Worm (Caenorhabditis elegans) whole organism, midembryonic: Measurements from ENCODE around the gene peli-1.

Source experiments
- T22C8.4 ChIP-seq: fragments of 200-800 bp; sonication (Bioruptor generic); IDR thresholded peaks from 2 replicates; pipeline ENCODE4 v1.3.6; 2022; ENCODE audit warnings: missing genetic modification characterization, missing compliant biosample characterization
- cog-1 ChIP-seq: sonication (generic microtip); optimal IDR thresholded peaks from 2 replicates; lab custom pipeline; 2016; ENCODE audit warnings: missing genetic modification characterization, missing compliant biosample characterization
- flt-1 ChIP-seq: fragments of 200-800 bp; sonication (Bioruptor generic); IDR thresholded peaks from 2 replicates; pipeline ENCODE4 v1.3.6; 2022; ENCODE audit warnings: missing genetic modification characterization, missing compliant biosample characterization
- klf-2 ChIP-seq: fragments of 200-800 bp; sonication (Bioruptor generic); conservative IDR thresholded peaks from 2 replicates; pipeline ENCODE4 v1.3.6; 2022; ENCODE audit warnings: missing genetic modification reagents, missing genetic modification characterization, missing compliant biosample characterization
- med-1 ChIP-seq: sonication (generic microtip); optimal IDR thresholded peaks from 2 replicates; lab custom pipeline; 2017; ENCODE audit warnings: missing genetic modification characterization, mild to moderate bottlenecking, missing compliant biosample characterization, antibody characterized with exemption, missing genetic modification reagents; ENCODE audit not compliant: insufficient read depth
- ref-1 ChIP-seq: fragments of 200-800 bp; sonication (Bioruptor generic); conservative IDR thresholded peaks from 2 replicates; pipeline ENCODE4 v1.3.6; 2022; ENCODE audit warnings: missing genetic modification reagents, missing genetic modification characterization, missing compliant biosample characterization
- tab-1 ChIP-seq: fragments of 200-800 bp; sonication (Bioruptor generic); IDR thresholded peaks from 2 replicates; pipeline ENCODE4 v1.3.6; 2022; ENCODE audit warnings: missing genetic modification characterization, missing compliant biosample characterization
- ztf-23 ChIP-seq: fragments of 200-800 bp; sonication (Bioruptor generic); IDR thresholded peaks from 2 replicates; pipeline ENCODE4 v1.3.6; 2022; ENCODE audit warnings: missing genetic modification reagents, missing genetic modification characterization, missing compliant biosample characterization
- ztf-29 ChIP-seq: fragments of 200-800 bp; sonication (Bioruptor generic); IDR thresholded peaks from 2 replicates; pipeline ENCODE4 v1.3.6; 2022; ENCODE audit warnings: missing genetic modification reagents, missing genetic modification characterization, missing compliant biosample characterization

The peli-1 gene

DNA sequence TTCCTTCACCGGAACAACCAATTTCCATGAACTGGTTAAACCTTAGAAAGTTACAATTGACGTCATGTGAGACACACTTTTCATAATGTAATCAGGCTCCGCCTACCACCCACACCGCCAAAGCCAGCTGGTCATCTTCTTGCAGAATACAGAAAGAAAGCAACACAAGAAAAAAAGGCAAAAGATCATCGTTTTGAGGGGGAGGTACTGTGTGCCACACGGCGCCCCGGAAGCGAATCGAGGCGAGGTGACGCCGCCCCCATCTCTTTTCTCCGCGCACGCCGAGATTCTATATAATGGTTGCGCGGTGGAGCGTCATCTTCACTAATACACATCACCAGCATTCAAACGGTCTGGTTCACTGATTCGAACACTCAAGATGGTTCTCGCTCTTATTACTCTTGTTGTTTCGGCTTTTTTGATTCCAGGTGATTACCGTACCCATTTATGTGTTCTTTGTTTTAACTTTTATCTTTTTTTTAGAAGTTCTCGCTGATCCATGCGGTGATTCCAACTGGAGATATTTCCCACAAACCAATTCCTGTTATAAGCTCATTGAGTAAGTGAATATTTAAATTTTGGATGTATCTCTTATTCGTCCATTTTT, 5.7 kb upstream of the peli-1 start, which contains the start of gene clec-1:
TSS of gene clec-1 (plus strand) at position 320 of the 607 bp plus-strand sequence.
- TF ChIP-seq T22C8.4 (GFP tag; lab: Robert Waterston, UW) (no peak), ref-1 (GFP tag; lab: Robert Waterston, UW) (no peak)

DNA sequence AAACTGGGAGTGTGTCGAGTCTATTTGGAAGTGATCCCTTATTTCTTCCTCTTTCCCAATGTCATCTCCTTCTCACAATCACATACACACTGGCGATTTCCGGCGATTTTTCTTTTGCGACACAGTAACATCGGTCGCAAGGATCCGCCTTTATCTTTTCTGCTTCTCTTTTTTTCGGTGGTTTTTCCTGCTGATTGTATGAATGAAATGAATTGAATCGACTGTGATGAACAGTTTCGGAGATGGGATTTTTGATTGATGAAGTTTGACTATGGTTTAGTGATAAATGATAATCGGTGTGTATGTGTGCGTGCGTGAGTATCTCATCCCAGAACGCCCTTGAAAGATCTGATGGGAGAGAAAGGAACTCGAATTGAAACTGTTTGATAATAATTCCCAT, 4.5 kb upstream of the peli-1 start:
- TF ChIP-seq ztf-23 (GFP tag; lab: Robert Waterston, UW) (no peak), T22C8.4 (GFP tag; lab: Robert Waterston, UW) (no peak), klf-2 (GFP tag; lab: Robert Waterston, UW) (no peak), flt-1 (GFP tag; lab: Robert Waterston, UW) (no peak), tab-1 (no peak), ztf-29 (no peak), cog-1 (tag; lab: Kevin White, UChicago) (no peak), med-1 (no peak), ref-1 (GFP tag; lab: Robert Waterston, UW) (no peak)

- TF ChIP-seq flt-1 (GFP tag; lab: Robert Waterston, UW): no peak
- TF ChIP-seq tab-1: no peak
- TF ChIP-seq cog-1 (tag; lab: Kevin White, UChicago): no peak
- no peak for TF ChIP-seq ztf-29
- TF ChIP-seq ref-1 (GFP tag; lab: Robert Waterston, UW): no peak
- no peak for TF ChIP-seq med-1
- TF ChIP-seq T22C8.4 (GFP tag; lab: Robert Waterston, UW): no peak
- no peak for TF ChIP-seq klf-2 (GFP tag; lab: Robert Waterston, UW)
- TF ChIP-seq ztf-23 (GFP tag; lab: Robert Waterston, UW): no peak
These were observed 1.1 kb upstream of the peli-1 start for ce11 chrV:5704467-5704866.

DNA sequence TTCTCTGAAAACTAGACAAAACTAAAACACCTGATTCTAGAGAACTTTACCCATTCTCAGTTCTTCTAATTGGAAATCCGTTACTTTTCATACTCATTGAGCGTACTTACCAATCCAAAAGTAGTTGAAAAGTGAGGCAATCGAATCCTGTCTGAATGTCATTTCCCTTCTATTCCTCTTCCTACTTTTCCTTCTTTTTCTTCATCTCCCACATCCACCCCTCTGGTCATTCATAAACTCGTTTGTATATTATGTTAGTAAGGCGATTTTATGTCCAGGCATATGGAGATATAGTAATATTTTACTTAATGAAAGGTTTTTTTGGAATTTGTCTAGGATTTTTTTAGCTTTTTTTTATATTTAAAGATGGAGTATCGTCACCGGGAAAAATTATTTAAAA, 2.7 kb downstream of the peli-1 start:
- no peak for TF ChIP-seq klf-2 (GFP tag; lab: Robert Waterston, UW)
- no peak for TF ChIP-seq cog-1 (tag; lab: Kevin White, UChicago)
- TF ChIP-seq med-1: no peak
- no peak for TF ChIP-seq ref-1 (GFP tag; lab: Robert Waterston, UW)
- no peak for TF ChIP-seq ztf-29
- TF ChIP-seq ztf-23 (GFP tag; lab: Robert Waterston, UW): no peak
- no peak for TF ChIP-seq tab-1
- TF ChIP-seq T22C8.4 (GFP tag; lab: Robert Waterston, UW): no peak
- TF ChIP-seq flt-1 (GFP tag; lab: Robert Waterston, UW): no peak

- TF ChIP-seq T22C8.4 (GFP tag; lab: Robert Waterston, UW): no peak
- no peak for TF ChIP-seq med-1
- TF ChIP-seq tab-1: no peak
- no peak for TF ChIP-seq cog-1 (tag; lab: Kevin White, UChicago)
- no peak for TF ChIP-seq ztf-23 (GFP tag; lab: Robert Waterston, UW)
- no peak for TF ChIP-seq ref-1 (GFP tag; lab: Robert Waterston, UW)
- no peak for TF ChIP-seq ztf-29
- TF ChIP-seq flt-1 (GFP tag; lab: Robert Waterston, UW): no peak
- no peak for TF ChIP-seq klf-2 (GFP tag; lab: Robert Waterston, UW)
These were observed 6.6 kb downstream of the peli-1 start for ce11 chrV:5712189-5712588.

DNA sequence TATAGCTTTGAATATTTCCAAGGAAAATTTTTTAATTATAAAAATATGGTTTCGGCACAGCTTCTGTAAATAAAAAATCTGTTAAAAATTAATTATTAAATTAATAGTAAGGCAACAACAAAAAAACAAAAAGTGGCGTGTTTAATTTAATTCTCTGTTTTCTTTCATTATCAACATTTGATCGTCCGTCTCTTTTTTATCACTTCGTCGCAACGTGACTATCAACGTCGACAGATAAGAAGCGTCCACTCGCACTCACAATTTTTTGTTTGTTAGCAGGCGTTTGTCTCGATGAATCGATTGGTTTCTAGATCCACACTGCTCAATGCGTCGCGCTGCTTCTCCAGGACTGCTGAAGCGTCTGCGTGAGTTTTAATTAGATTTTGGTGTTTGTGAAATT, 7.0 kb downstream of the peli-1 start, which contains the start of gene gcst-1:
TSS of gene gcst-1 (plus strand) at position 277 of the 400 bp plus-strand sequence.
- no peak for TF ChIP-seq ztf-23 (GFP tag; lab: Robert Waterston, UW)
- TF ChIP-seq med-1: no peak
- no peak for TF ChIP-seq ztf-29
- TF ChIP-seq cog-1 (tag; lab: Kevin White, UChicago): no peak
- no peak for TF ChIP-seq ref-1 (GFP tag; lab: Robert Waterston, UW)
- TF ChIP-seq flt-1 (GFP tag; lab: Robert Waterston, UW): no peak
- TF ChIP-seq klf-2 (GFP tag; lab: Robert Waterston, UW): no peak
- TF ChIP-seq T22C8.4 (GFP tag; lab: Robert Waterston, UW): no peak
- no peak for TF ChIP-seq tab-1

DNA sequence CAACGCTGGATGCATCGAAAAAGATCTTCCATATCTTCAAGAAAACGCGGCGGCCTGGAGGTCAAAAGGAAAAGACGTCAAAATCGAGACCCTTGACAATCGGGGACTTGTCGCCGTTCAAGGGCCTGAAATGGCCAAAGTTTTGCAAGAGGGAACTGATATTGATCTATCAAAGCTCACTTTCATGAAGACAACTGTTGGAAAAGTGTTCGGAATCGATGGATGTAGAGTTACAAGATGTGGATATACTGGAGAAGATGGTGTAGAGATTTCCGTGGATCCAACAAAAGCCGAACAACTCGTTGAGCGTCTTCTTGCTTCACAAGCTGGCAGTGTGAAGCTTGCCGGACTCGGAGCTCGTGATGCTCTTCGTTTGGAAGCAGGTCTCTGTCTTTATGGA, 7.9 kb downstream of the peli-1 start:
- TF ChIP-seq klf-2 (GFP tag; lab: Robert Waterston, UW): no peak
- no peak for TF ChIP-seq ref-1 (GFP tag; lab: Robert Waterston, UW)
- no peak for TF ChIP-seq ztf-29
- TF ChIP-seq ztf-23 (GFP tag; lab: Robert Waterston, UW): no peak
- TF ChIP-seq tab-1: no peak
- TF ChIP-seq T22C8.4 (GFP tag; lab: Robert Waterston, UW): no peak
- TF ChIP-seq flt-1 (GFP tag; lab: Robert Waterston, UW): no peak
- TF ChIP-seq cog-1 (tag; lab: Kevin White, UChicago): no peak
- no peak for TF ChIP-seq med-1

- TF ChIP-seq tab-1 (no peak), ref-1 (GFP tag; lab: Robert Waterston, UW) (no peak), klf-2 (GFP tag; lab: Robert Waterston, UW) (no peak), T22C8.4 (GFP tag; lab: Robert Waterston, UW) (no peak), med-1 (no peak)
These were observed 10.9 kb downstream of the peli-1 start, which contains the start of gene K09H11.9 for ce11 chrV:5716508-5716907. Gene K09H11.9 (minus strand): TSS chrV:5716608.

- TF ChIP-seq med-1: no peak
- no peak for TF ChIP-seq ref-1 (GFP tag; lab: Robert Waterston, UW)
- TF ChIP-seq flt-1 (GFP tag; lab: Robert Waterston, UW): no peak
- no peak for TF ChIP-seq T22C8.4 (GFP tag; lab: Robert Waterston, UW)
These were observed 11.8 kb downstream of the peli-1 start, which contains the start of gene rga-3 for ce11 chrV:5717237-5717935. Gene rga-3 (plus strand): TSS chrV:5717885.

DNA sequence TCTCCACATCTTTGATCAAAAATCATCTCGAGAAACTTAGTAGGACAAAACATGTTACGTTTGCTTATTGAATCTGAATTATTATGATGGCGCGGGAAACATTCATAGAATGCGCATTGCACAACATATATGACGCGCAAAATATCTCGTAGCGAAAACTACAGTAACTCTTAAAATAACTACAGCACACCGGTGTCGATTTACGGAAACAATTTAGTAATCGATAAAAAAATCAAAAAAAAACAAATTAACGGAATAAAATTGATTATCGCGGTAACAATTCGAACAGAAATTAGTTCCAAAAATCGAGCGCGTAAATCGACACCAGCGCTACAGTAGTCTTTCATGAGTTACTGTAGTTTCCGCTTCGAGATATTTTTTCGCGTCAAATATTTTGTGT, 16.5 kb downstream of the peli-1 start:
- TF ChIP-seq med-1 (no peak), ztf-29 (no peak), tab-1 (no peak), T22C8.4 (GFP tag; lab: Robert Waterston, UW) (no peak)
